Worm (Caenorhabditis elegans): ENCODE results near the gene K07E3.1.

Gene K07E3.1

DNA sequence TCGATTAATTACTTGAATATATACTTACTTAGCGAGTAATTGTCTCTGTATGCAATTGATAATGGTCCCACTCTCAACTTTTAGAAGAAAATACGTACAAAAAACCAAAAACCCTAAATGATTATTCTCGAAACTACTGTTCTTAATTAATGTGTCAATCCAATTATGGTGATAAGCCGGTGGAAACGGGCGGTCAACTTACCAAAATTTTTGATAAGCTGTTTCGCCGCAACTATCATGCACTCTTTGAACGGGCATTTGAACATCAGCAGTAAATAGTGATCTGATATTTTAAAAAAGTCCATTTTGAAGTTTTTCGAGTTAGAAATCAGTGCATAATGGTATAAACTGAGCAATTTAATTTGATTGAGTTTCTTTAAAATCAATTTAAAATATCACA is 31.9 kb upstream of the K07E3.1 start:
- no peak for TF ChIP-seq elt-3 (tag; optimal IDR thresholded peaks at IDR 0.05)

DNA sequence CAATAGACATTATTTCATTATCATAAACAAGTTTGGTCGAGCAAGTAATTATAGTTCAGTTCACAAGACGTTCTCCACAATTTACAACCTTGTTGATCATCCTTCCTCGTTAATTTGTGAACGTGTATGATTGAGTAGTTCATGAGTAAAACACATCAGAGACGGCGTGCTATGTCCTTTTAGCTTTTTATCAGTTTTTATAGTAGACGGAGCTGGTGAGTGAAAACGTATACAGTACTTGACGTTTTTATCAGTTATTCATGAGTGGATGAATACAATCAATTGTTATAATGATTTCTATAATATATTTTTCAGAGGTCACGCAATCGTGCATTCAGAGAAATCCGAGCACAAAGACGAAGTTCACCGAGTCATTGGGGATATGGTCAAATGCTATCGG is 31.3 kb upstream of the K07E3.1 start:
- no peak for TF ChIP-seq zip-8 (tag; optimal IDR thresholded peaks at IDR 0.05)
- no peak for TF ChIP-seq pha-4 (tag; optimal IDR thresholded peaks at IDR 0.05)
- TF ChIP-seq bed-3 (GFP tag; optimal IDR thresholded peaks at IDR 0.05) = no peak
- TF ChIP-seq unc-62 (GFP tag; optimal IDR thresholded peaks at IDR 0.05) = no peak
- TF ChIP-seq elt-1 (tag; optimal IDR thresholded peaks at IDR 0.05; ENCODE audit: borderline replicate concordance, insufficient read depth) = no peak
- no peak for TF ChIP-seq elt-3 (tag; optimal IDR thresholded peaks at IDR 0.05)
- no peak for TF ChIP-seq drap-1 (GFP tag; optimal IDR thresholded peaks at IDR 0.05)
- no peak for TF ChIP-seq ceh-83 (GFP tag; optimal IDR thresholded peaks at IDR 0.05)
- no peak for TF ChIP-seq nhr-76 (tag; optimal IDR thresholded peaks at IDR 0.05)
- TF ChIP-seq hlh-1 (tag; optimal IDR thresholded peaks at IDR 0.05) = no peak
- no peak for TF ChIP-seq unc-39 (tag; optimal IDR thresholded peaks at IDR 0.05)
- TF ChIP-seq cnd-1 (tag; optimal IDR thresholded peaks at IDR 0.05) = no peak
- TF ChIP-seq snpc-4 (tag; optimal IDR thresholded peaks at IDR 0.05) = no peak
- no peak for TF ChIP-seq ham-2 (GFP tag; optimal IDR thresholded peaks at IDR 0.05)
- no peak for TF ChIP-seq mep-1 (tag; optimal IDR thresholded peaks at IDR 0.05)
- no peak for TF ChIP-seq mab-5 (tag; optimal IDR thresholded peaks at IDR 0.05)

DNA sequence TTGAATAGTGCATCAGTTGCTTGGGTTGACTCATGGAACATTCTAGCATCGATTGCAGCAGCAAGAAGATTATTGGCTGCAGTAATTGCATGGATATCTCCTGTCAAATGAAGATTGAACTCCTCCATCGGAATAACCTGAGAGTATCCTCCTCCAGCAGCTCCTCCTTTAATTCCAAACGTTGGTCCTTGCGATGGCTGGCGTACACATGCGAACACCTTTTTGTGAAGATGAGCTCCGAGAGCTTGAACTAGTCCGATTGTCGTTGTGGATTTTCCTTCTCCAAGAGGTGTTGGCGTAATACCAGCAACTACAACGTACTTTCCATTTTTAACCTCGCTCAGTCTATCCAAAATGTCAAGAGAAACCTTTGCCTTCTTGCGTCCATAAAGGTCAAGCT is 27.5 kb upstream of the K07E3.1 start:
- no peak for TF ChIP-seq ceh-43 (GFP tag; optimal IDR thresholded peaks at IDR 0.05)
- no peak for TF ChIP-seq hlh-1 (tag; optimal IDR thresholded peaks at IDR 0.05)
- no peak for TF ChIP-seq mls-2 (tag; optimal IDR thresholded peaks at IDR 0.05)
- TF ChIP-seq nhr-2 (tag; optimal IDR thresholded peaks at IDR 0.05) = no peak
- TF ChIP-seq ztf-11 (tag; optimal IDR thresholded peaks at IDR 0.05) = no peak
- no peak for TF ChIP-seq nhr-12 (tag; optimal IDR thresholded peaks at IDR 0.05)
- TF ChIP-seq unc-120 (tag; optimal IDR thresholded peaks at IDR 0.05; ENCODE audit: poor library complexity, severe bottlenecking) = no peak
- no peak for TF ChIP-seq elt-3 (tag; optimal IDR thresholded peaks at IDR 0.05)

DNA sequence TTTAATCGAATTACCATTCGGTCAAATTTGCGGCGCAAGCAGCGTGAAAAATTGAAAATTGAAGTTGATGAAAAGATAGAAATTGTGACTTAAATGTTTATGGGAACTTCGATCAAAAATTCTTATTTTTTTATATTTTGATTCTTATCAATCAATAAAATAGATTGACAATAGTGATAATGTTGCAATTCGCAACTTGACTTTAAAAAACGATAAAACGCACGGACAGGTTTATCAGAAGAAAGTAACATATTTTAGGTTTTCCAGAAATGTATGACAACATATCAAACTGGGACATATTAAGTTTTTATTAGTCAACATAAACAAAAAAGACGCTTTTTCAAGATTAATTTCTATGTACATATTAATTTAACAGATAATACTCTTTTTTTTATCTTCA is 26.9 kb upstream of the K07E3.1 start:
- no peak for TF ChIP-seq sem-2 (GFP tag; optimal IDR thresholded peaks at IDR 0.05)
- TF ChIP-seq elt-1 (tag; optimal IDR thresholded peaks at IDR 0.05; ENCODE audit: borderline replicate concordance, insufficient read depth) = no peak
- no peak for TF ChIP-seq mls-2 (tag; optimal IDR thresholded peaks at IDR 0.05)
- no peak for TF ChIP-seq flh-1 (GFP tag; optimal IDR thresholded peaks at IDR 0.05)
- no peak for TF ChIP-seq unc-120 (tag; optimal IDR thresholded peaks at IDR 0.05; ENCODE audit: poor library complexity, severe bottlenecking)
- no peak for TF ChIP-seq lin-13 (tag; optimal IDR thresholded peaks at IDR 0.05)
- no peak for TF ChIP-seq ceh-43 (GFP tag; optimal IDR thresholded peaks at IDR 0.05)

DNA sequence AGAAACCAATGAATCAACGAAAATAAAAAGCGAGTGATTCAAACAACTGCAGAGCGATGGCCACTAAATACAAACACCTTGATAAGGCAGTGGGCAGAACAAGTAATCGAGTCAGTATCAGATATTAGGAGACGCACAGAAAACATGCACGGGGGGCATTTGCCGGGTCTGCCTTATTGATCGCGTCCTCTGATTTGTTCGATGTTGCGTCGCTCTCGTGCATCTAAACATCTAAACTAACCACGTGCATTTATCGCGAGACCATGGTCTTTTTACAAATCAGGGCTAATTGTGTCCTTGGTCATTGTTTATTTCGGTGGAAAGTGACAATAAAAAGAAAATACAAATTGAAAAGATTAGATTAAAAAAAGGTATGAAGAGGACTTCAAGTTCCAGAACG is 26.3 kb upstream of the K07E3.1 start, which contains the start of gene K07E3.4:
Gene K07E3.4 (minus strand): TSS at position 100 of the 400 bp plus-strand sequence.
- TF ChIP-seq elt-1 (tag; optimal IDR thresholded peaks at IDR 0.05; ENCODE audit: borderline replicate concordance, insufficient read depth) (peak; percentile 9), unc-120 (tag; optimal IDR thresholded peaks at IDR 0.05; ENCODE audit: poor library complexity, severe bottlenecking) (no peak), ceh-83 (GFP tag; optimal IDR thresholded peaks at IDR 0.05) (no peak), nhr-2 (tag; optimal IDR thresholded peaks at IDR 0.05) (no peak)

DNA sequence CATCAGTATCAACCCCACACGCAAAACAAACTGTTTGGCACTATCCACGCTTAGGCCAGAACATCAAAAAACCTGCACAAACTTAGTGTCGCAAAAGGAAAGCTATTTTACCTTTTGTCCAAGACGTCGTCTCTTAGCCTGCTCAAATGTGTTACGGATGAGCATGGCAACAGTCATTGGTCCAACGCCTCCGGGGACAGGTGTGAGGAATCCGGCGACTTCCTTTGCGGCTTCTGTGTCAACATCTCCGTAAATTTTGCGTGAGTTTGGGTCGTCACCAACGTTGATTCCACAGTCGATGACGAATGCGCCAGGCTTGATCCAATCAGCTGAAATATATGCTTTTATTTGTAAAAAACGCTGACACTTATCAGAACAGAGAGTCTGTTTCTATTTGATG is 25.6 kb upstream of the K07E3.1 start:
- TF ChIP-seq nhr-28 (tag; optimal IDR thresholded peaks at IDR 0.05) = no peak
- no peak for TF ChIP-seq ceh-43 (GFP tag; optimal IDR thresholded peaks at IDR 0.05)
- no peak for TF ChIP-seq nhr-76 (tag; optimal IDR thresholded peaks at IDR 0.05)
- no peak for TF ChIP-seq pha-4 (tag; optimal IDR thresholded peaks at IDR 0.05)
- TF ChIP-seq unc-120 (tag; optimal IDR thresholded peaks at IDR 0.05; ENCODE audit: poor library complexity, severe bottlenecking) = no peak
- TF ChIP-seq bed-3 (GFP tag; optimal IDR thresholded peaks at IDR 0.05) = no peak
- TF ChIP-seq mls-2 (tag; optimal IDR thresholded peaks at IDR 0.05) = no peak
- no peak for TF ChIP-seq unc-62 (GFP tag; optimal IDR thresholded peaks at IDR 0.05)
- TF ChIP-seq flh-1 (GFP tag; optimal IDR thresholded peaks at IDR 0.05) = no peak
- no peak for TF ChIP-seq tbx-8 (GFP tag; optimal IDR thresholded peaks at IDR 0.05)
- TF ChIP-seq nhr-237 (tag; optimal IDR thresholded peaks at IDR 0.05) = no peak
- TF ChIP-seq lin-32 (GFP tag; optimal IDR thresholded peaks at IDR 0.05) = no peak
- TF ChIP-seq mab-5 (tag; optimal IDR thresholded peaks at IDR 0.05) = no peak

Measured in whole organism, mixed stage, embryonic.